Worm (Caenorhabditis elegans): ENCODE results near the gene vps-35.

- TF ChIP-seq R02D3.7 (tag; optimal IDR thresholded peaks at IDR 0.05) (no peak), nfya-1 (tag; optimal IDR thresholded peaks at IDR 0.05; ENCODE audit: insufficient read depth) (peak; percentile 42)
Observed at ce11 chrII:5907482-5907881, at the start of gene vps-35.

All from whole organism, L3 larva.